Fruit fly (Drosophila melanogaster): ENCODE results near the gene Noc1.

DNA sequence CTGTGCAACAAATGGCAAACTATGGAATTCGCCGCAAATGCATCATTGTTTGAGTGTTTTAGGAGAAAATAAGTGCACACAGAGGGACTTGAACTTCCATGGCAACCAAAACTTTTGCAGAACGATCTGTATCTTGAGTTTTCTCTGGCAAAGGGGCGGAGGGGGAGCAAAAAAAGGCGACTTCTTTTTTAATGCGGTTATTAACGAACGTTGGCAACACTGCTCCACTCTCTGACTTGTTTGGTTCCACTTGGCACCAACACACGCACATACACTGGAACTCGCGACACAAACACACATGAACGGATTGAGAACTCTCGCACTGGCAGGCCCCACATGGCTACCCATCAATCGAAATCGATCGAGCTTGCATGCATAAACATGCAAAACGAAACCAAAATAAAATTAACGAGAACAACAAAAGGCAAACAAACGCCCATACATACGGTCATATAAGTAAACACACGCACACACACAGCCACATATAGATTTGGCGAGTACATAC, 44.9 kb downstream of the Noc1 start:
- TF ChIP-seq Dfd (GFP tag; optimal IDR thresholded peaks at IDR 0.05) = no peak
- no peak for TF ChIP-seq Rel (GFP tag; optimal IDR thresholded peaks at IDR 0.05)
- no peak for TF ChIP-seq Rel (tag; optimal IDR thresholded peaks at IDR 0.05)
- no peak for TF ChIP-seq CrebA (GFP tag; optimal IDR thresholded peaks at IDR 0.05; ENCODE audit: borderline replicate concordance)
- TF ChIP-seq Myc (optimal IDR thresholded peaks at IDR 0.05) = no peak
- TF ChIP-seq psq (GFP tag; optimal IDR thresholded peaks at IDR 0.05) = peak; percentile 41
- TF ChIP-seq h (GFP tag; optimal IDR thresholded peaks at IDR 0.05) = no peak
- TF ChIP-seq fru (GFP tag; optimal IDR thresholded peaks at IDR 0.05) = no peak
- no peak for TF ChIP-seq brk (GFP tag; optimal IDR thresholded peaks at IDR 0.05)
- TF ChIP-seq GATAd (GFP tag; optimal IDR thresholded peaks at IDR 0.05) = no peak
- TF ChIP-seq sage (GFP tag; optimal IDR thresholded peaks at IDR 0.05) = no peak
- no peak for TF ChIP-seq pan (optimal IDR thresholded peaks at IDR 0.05)
- TF ChIP-seq usp (GFP tag; optimal IDR thresholded peaks at IDR 0.05) = no peak
- no peak for TF ChIP-seq dsf (GFP tag; optimal IDR thresholded peaks at IDR 0.05; ENCODE audit: borderline replicate concordance)
- no peak for TF ChIP-seq dl (GFP tag; optimal IDR thresholded peaks at IDR 0.05; ENCODE audit: insufficient read depth in 1 of 2, partially characterized antibody in 2 of 2)

Data from whole organism, wandering third instar larva.